Fruit fly (Drosophila melanogaster) Kc167 (cell line): ENCODE data around the gene Inx7.

Experiments used
- Myc ChIP-seq: fragments of >200 bp; optimal IDR thresholded peaks from 2 replicates; lab custom pipeline; 2017; ENCODE audit warnings: missing external identifiers
- Sin3A ChIP-seq: fragments of >200 bp; optimal IDR thresholded peaks from 2 replicates; lab custom pipeline; 2018; ENCODE audit warnings: missing external identifiers
- insv ChIP-seq: fragments of >200 bp; optimal IDR thresholded peaks from 3 replicates; lab custom pipeline; 2018; ENCODE audit warnings: missing external identifiers
- psq ChIP-seq: fragments of >200 bp; optimal IDR thresholded peaks from 2 replicates; lab custom pipeline; 2017; ENCODE audit warnings: missing external identifiers

dm6 chrX:7034892-7035291 is 41.5 kb upstream of the Inx7 start:
- TF ChIP-seq Myc (no peak), insv (lab: Kevin White, UChicago) (no peak), Sin3A (lab: Kevin White, UChicago) (no peak), psq (lab: Kevin White, UChicago) (no peak)
